Worm (Caenorhabditis elegans) whole organism, young adult: ENCODE data around the gene ceh-31.
A peak's percentile ranks its signal among the peaks of the same experiment; 100 is the strongest.

Source experiments
- B0336.3 ChIP-seq: fragments of 200-800 bp; sonication (Bioruptor generic); IDR thresholded peaks from 2 replicates; pipeline ENCODE4 v1.3.6; 2022; ENCODE audit warnings: missing genetic modification characterization, missing compliant biosample characterization
- K11D2.4 ChIP-seq: fragments of 200-800 bp; sonication (Bioruptor generic); IDR thresholded peaks from 2 replicates; pipeline ENCODE4 v1.3.6; 2022; ENCODE audit warnings: missing genetic modification reagents, missing genetic modification characterization, missing compliant biosample characterization
- Y53F4B.3 ChIP-seq: fragments of 200-800 bp; sonication (Bioruptor generic); IDR thresholded peaks from 2 replicates; pipeline ENCODE4 v1.3.6; 2022; ENCODE audit warnings: missing genetic modification reagents, missing genetic modification characterization, missing compliant biosample characterization
- Y53G8AR.9 ChIP-seq: fragments of 200-800 bp; sonication (Bioruptor generic); conservative IDR thresholded peaks from 2 replicates; pipeline ENCODE4 v1.3.6; 2022; ENCODE audit warnings: missing genetic modification reagents, missing genetic modification characterization, missing compliant biosample characterization
- Y56A3A.18 ChIP-seq: fragments of 200-800 bp; sonication (Bioruptor generic); IDR thresholded peaks from 2 replicates; pipeline ENCODE4 v1.3.6; 2022; ENCODE audit warnings: missing genetic modification reagents, missing genetic modification characterization, missing compliant biosample characterization
- Y79H2A.3 ChIP-seq: fragments of 200-800 bp; sonication (Bioruptor generic); conservative IDR thresholded peaks from 2 replicates; pipeline ENCODE4 v1.3.6; 2022; ENCODE audit warnings: missing genetic modification reagents, missing genetic modification characterization, missing compliant biosample characterization
- akir-1 ChIP-seq: fragments of 200-800 bp; sonication (Bioruptor generic); optimal IDR thresholded peaks from 2 replicates; lab custom pipeline; 2018; ENCODE audit warnings: mild to moderate bottlenecking, missing genetic modification characterization, moderate library complexity, missing compliant biosample characterization
- ama-1 ChIP-seq, 3 experiments: fragments of 150-350 bp in 1 of 3; sonication (generic microtip) in 2 of 3; optimal IDR thresholded peaks; 2 replicates each; lab custom pipeline; 2014 to 2018; ENCODE audit warnings: missing biosample characterization in 2 of 3, missing genetic modification characterization in 2 of 3, missing genetic modification reagents in 2 of 3
- atf-7 ChIP-seq: sonication (generic microtip); optimal IDR thresholded peaks from 2 replicates; lab custom pipeline; 2017; ENCODE audit warnings: mild to moderate bottlenecking, missing genetic modification characterization, missing compliant biosample characterization
- attf-5 ChIP-seq: fragments of 200-800 bp; sonication (Bioruptor generic); optimal IDR thresholded peaks from 2 replicates; lab custom pipeline; 2018; ENCODE audit warnings: mild to moderate bottlenecking, missing genetic modification characterization, missing compliant biosample characterization
- attf-6 ChIP-seq: fragments of 200-800 bp; sonication (Bioruptor generic); IDR thresholded peaks from 2 replicates; pipeline ENCODE4 v1.3.6; 2022; ENCODE audit warnings: missing genetic modification reagents, missing genetic modification characterization, missing compliant biosample characterization
- bed-1 ChIP-seq: fragments of 200-800 bp; sonication (Bioruptor generic); IDR thresholded peaks from 2 replicates; pipeline ENCODE4 v1.3.6; 2022; ENCODE audit warnings: missing genetic modification reagents, missing genetic modification characterization, missing compliant biosample characterization
- bed-2 ChIP-seq: fragments of 200-800 bp; sonication (Bioruptor generic); IDR thresholded peaks from 2 replicates; pipeline ENCODE4 v1.3.6; 2022; ENCODE audit warnings: missing genetic modification reagents, missing genetic modification characterization, missing compliant biosample characterization
- cebp-1 ChIP-seq, 2 experiments: fragments of 200-800 bp in 1 of 2; sonication (Bioruptor generic) in 1 of 2; sonication (generic microtip) in 1 of 2; IDR thresholded peaks in 1 of 2; optimal IDR thresholded peaks in 1 of 2; 2 replicates each; pipeline versions ENCODE4 v1.3.6 to Lab custom; 2017 to 2022; ENCODE audit warnings: missing compliant biosample characterization in 2 of 2, missing genetic modification characterization in 2 of 2, mild to moderate bottlenecking in 1 of 2, missing genetic modification reagents in 1 of 2, moderate library complexity in 1 of 2
- ceh-100 ChIP-seq: fragments of 200-800 bp; sonication (Bioruptor generic); IDR thresholded peaks from 2 replicates; pipeline ENCODE4 v1.3.6; 2022; ENCODE audit warnings: missing genetic modification reagents, missing genetic modification characterization, missing compliant biosample characterization
- ceh-79 ChIP-seq: sonication (generic microtip); optimal IDR thresholded peaks from 2 replicates; lab custom pipeline; 2017; ENCODE audit warnings: mild to moderate bottlenecking, missing genetic modification characterization, missing compliant biosample characterization
- dox-1 ChIP-seq: fragments of 200-800 bp; sonication (Bioruptor generic); IDR thresholded peaks from 2 replicates; pipeline ENCODE4 v1.3.6; 2022; ENCODE audit warnings: missing genetic modification reagents, missing genetic modification characterization, missing compliant biosample characterization
- efl-1 ChIP-seq: fragments of 150-350 bp; optimal IDR thresholded peaks from 2 replicates; lab custom pipeline; 2014; ENCODE audit warnings: missing biosample characterization, missing genetic modification reagents, missing genetic modification characterization
- egl-44 ChIP-seq: fragments of 200-800 bp; sonication (Bioruptor generic); IDR thresholded peaks from 2 replicates; pipeline ENCODE4 v1.3.6; 2022; ENCODE audit warnings: missing genetic modification reagents, missing genetic modification characterization, missing compliant biosample characterization
- egrh-3 ChIP-seq: fragments of 200-800 bp; sonication (Bioruptor generic); IDR thresholded peaks from 2 replicates; pipeline ENCODE4 v1.3.6; 2022; ENCODE audit warnings: missing genetic modification reagents, missing genetic modification characterization, missing compliant biosample characterization
- ekl-4 ChIP-seq: fragments of 200-800 bp; sonication (Bioruptor generic); IDR thresholded peaks from 2 replicates; pipeline ENCODE4 v1.3.6; 2022; ENCODE audit warnings: missing genetic modification reagents, missing genetic modification characterization, missing compliant biosample characterization
- fkh-3 ChIP-seq: sonication (generic microtip); optimal IDR thresholded peaks from 2 replicates; lab custom pipeline; 2016; ENCODE audit warnings: mild to moderate bottlenecking, missing genetic modification characterization, missing compliant biosample characterization
- hrde-1 ChIP-seq: sonication (generic microtip); optimal IDR thresholded peaks from 2 replicates; lab custom pipeline; 2016; ENCODE audit warnings: missing genetic modification characterization, mild to moderate bottlenecking, missing compliant biosample characterization, moderate library complexity, missing genotype, missing genetic modification reagents, borderline replicate concordance
- lag-1 ChIP-seq: fragments of 200-800 bp; sonication (Bioruptor generic); IDR thresholded peaks from 2 replicates; pipeline ENCODE4 v1.3.6; 2022; ENCODE audit warnings: missing genetic modification reagents, missing genetic modification characterization, missing compliant biosample characterization
- lin-26 ChIP-seq: fragments of 200-800 bp; sonication (Bioruptor generic); IDR thresholded peaks from 2 replicates; pipeline ENCODE4 v1.3.6; 2022; ENCODE audit warnings: missing genetic modification reagents, missing genetic modification characterization, missing compliant biosample characterization
- lin-40 ChIP-seq: sonication (generic microtip); optimal IDR thresholded peaks from 2 replicates; lab custom pipeline; 2016; ENCODE audit warnings: missing genetic modification characterization, mild to moderate bottlenecking, missing compliant biosample characterization, missing genotype, missing genetic modification reagents
- lir-1 ChIP-seq: fragments of 200-800 bp; sonication (Bioruptor generic); conservative IDR thresholded peaks from 2 replicates; pipeline ENCODE4 v1.3.6; 2022; ENCODE audit warnings: missing genetic modification reagents, missing genetic modification characterization, missing compliant biosample characterization
- lsl-1 ChIP-seq: fragments of 200-800 bp; sonication (Bioruptor generic); optimal IDR thresholded peaks from 2 replicates; lab custom pipeline; 2018; ENCODE audit warnings: mild to moderate bottlenecking, missing genetic modification characterization, moderate library complexity, missing compliant biosample characterization
- madf-3 ChIP-seq: fragments of 200-800 bp; sonication (Bioruptor generic); IDR thresholded peaks from 2 replicates; pipeline ENCODE4 v1.3.6; 2022; ENCODE audit warnings: missing genetic modification reagents, missing genetic modification characterization, missing compliant biosample characterization
- mcd-1 ChIP-seq: fragments of 200-800 bp; sonication (Bioruptor generic); IDR thresholded peaks from 2 replicates; pipeline ENCODE4 v1.3.6; 2022; ENCODE audit warnings: missing genetic modification reagents, missing genetic modification characterization, missing compliant biosample characterization
- mxl-1 ChIP-seq: sonication (generic microtip); optimal IDR thresholded peaks from 2 replicates; lab custom pipeline; 2016; ENCODE audit warnings: missing genetic modification characterization, missing compliant biosample characterization
- nhr-80 ChIP-seq: sonication (generic microtip); optimal IDR thresholded peaks from 2 replicates; lab custom pipeline; 2016; ENCODE audit warnings: missing genetic modification characterization, missing compliant biosample characterization
- pha-4 ChIP-seq: fragments of 150-350 bp; sonication (generic microtip); optimal IDR thresholded peaks from 2 replicates; lab custom pipeline; 2014; ENCODE audit warnings: missing biosample characterization, missing genetic modification reagents, missing genetic modification characterization
- rpc-1 ChIP-seq, 2 experiments: fragments of 150-350 bp in 1 of 2; sonication (generic microtip) in 1 of 2; optimal IDR thresholded peaks; 2 replicates each; lab custom pipeline; 2014 to 2018; ENCODE audit warnings: missing biosample characterization in 1 of 2, missing genetic modification characterization in 1 of 2, missing genetic modification reagents in 1 of 2, missing genotype in 1 of 2
- snpc-1.3 ChIP-seq: sonication (generic microtip); optimal IDR thresholded peaks from 2 replicates; lab custom pipeline; 2017; ENCODE audit warnings: missing genetic modification characterization, mild to moderate bottlenecking, missing compliant biosample characterization, antibody characterized with exemption, moderate library complexity, missing genotype, missing genetic modification reagents; ENCODE audit not compliant: insufficient read depth
- tbp1 ChIP-seq: fragments of 200-800 bp; sonication (Bioruptor generic); optimal IDR thresholded peaks from 2 replicates; lab custom pipeline; 2018; ENCODE audit warnings: mild to moderate bottlenecking, missing genetic modification characterization, missing compliant biosample characterization
- unc-62 ChIP-seq: fragments of 150-350 bp; optimal IDR thresholded peaks from 2 replicates; lab custom pipeline; 2014; ENCODE audit warnings: missing biosample characterization, missing genetic modification reagents, missing genetic modification characterization
- zfh-2 ChIP-seq: fragments of 200-800 bp; sonication (Bioruptor generic); conservative IDR thresholded peaks from 2 replicates; pipeline ENCODE4 v1.3.6; 2022; ENCODE audit warnings: missing genetic modification reagents, missing genetic modification characterization, missing compliant biosample characterization
- ztf-18 ChIP-seq: sonication (generic microtip); optimal IDR thresholded peaks from 2 replicates; lab custom pipeline; 2016; ENCODE audit warnings: missing genotype, mild to moderate bottlenecking, missing genetic modification characterization, missing compliant biosample characterization
- ztf-28 ChIP-seq: fragments of 200-800 bp; sonication (Bioruptor generic); IDR thresholded peaks from 2 replicates; pipeline ENCODE4 v1.3.6; 2022; ENCODE audit warnings: missing genetic modification reagents, missing genetic modification characterization, missing compliant biosample characterization

Gene ceh-31

DNA sequence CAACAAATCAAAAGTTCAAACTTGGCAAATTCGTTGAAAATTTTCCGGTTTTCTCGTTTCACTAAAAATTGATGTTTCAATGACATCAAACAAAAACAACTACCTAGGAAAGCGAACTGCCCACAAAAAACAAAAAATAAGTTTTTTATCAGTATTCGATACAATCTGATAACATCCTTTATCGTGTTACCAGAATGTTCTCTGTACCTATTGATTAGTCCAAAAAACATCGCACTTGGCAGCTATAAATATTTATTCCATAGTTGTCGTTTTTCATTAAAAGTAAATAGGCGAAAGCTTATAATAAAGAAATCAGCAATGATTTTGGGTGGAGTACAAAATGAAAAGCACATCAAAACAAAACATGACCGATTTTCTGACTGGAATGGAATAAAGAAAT is 47.0 kb upstream of the ceh-31 start (continued):
- TF ChIP-seq ceh-100 (GFP tag; lab: Robert Waterston, UW) (no peak), dox-1 (GFP tag; lab: Robert Waterston, UW) (no peak), nhr-80 (tag; lab: Kevin White, UChicago) (peak; percentile 48), ztf-28 (GFP tag; lab: Robert Waterston, UW) (no peak), bed-2 (GFP tag; lab: Robert Waterston, UW) (no peak), mxl-1 (no peak), akir-1 (no peak)
- TF ChIP-seq, all 124 proteins: peak for 9

DNA sequence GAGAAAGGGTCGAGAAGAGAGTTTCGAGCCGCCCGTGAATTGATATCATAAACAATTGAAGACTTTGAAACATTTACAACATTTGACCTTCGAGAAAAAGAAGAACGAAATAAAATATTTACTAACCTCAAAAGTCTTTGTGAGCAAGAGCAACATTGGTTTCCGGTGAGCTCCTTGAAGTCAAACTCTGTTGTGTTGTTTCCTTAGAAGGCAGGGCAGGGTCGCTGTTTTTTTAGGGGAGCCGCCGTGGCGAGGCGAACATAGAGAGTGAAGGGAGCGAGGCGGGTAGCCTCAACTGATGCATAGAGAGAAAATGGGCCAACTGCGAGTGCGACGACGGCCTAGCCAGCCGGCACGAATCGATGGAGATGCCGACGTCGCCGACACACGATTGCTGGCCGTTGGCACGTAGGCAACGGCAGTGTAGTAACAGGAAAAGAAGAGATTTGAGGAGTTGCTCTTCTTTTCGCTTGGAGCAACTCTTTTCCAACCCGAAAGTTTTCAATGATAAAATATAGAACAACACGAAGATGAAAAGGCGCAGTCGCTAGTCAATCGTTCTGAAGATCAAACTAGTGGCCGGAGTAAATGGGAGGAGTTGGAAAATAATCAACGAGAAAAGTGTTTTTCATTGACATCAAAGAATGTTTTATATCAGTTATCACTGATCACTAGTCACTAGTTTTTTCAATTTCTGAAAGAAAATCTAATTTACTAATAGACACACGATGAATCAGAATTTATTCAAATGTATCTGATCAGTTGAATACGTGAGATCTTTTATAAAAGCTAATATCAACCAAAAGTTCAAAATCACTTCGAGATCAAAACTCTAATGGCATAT is 46.0 kb upstream of the ceh-31 start, which contains the start of gene mai-1:
mai-1 (minus strand) TSS at position 557 of the 844 bp plus-strand sequence.
- TF ChIP-seq egl-44 (GFP tag; lab: Robert Waterston, UW) = 0 out of 2 replicates have a peak, but pooled peaks have one; percentile 37
- TF ChIP-seq mcd-1 (GFP tag; lab: Robert Waterston, UW) = peak; percentile 64
- 0 out of 2 replicates have a peak, but pooled peaks have one; percentile 30 for TF ChIP-seq B0336.3
- TF ChIP-seq egrh-3 (GFP tag; lab: Robert Waterston, UW) = peak; percentile 65
- TF ChIP-seq madf-3 (GFP tag; lab: Robert Waterston, UW) = 0 out of 2 replicates have a peak, but pooled peaks have one; percentile 35
- no peak for TF ChIP-seq lsl-1
- TF ChIP-seq ztf-18 (tag; lab: Kevin White, UChicago) = peak; percentile 28
- TF ChIP-seq K11D2.4 (GFP tag; lab: Robert Waterston, UW) = peak; percentile 36; the same call in 1 of the 2 replicates
- TF ChIP-seq lin-26 = peak; percentile 59
- no peak for TF ChIP-seq Y79H2A.3 (GFP tag; lab: Robert Waterston, UW)
- TF ChIP-seq attf-6 (GFP tag; lab: Robert Waterston, UW) = 0 out of 2 replicates have a peak, but pooled peaks have one; percentile 15
- no peak for TF ChIP-seq ceh-79 (tag; lab: Kevin White, UChicago)
- no peak for TF ChIP-seq lag-1
- peak; percentile 92 for TF ChIP-seq zfh-2 (GFP tag; lab: Robert Waterston, UW)
- TF ChIP-seq lin-40 (tag; lab: Kevin White, UChicago) = peak; percentile 39
- TF ChIP-seq ama-1 (optimal IDR thresholded peaks at IDR 0.05; lab: Kevin White, UChicago) = peak; percentile 61
- no peak for TF ChIP-seq ama-1 (GFP tag; optimal IDR thresholded peaks at IDR 0.05; lab: Kevin White, UChicago)
- no peak for TF ChIP-seq Y56A3A.18 (GFP tag; lab: Robert Waterston, UW)
- no peak for TF ChIP-seq cebp-1 (GFP tag; IDR thresholded peaks at IDR 0.05; lab: Robert Waterston, UW)
- TF ChIP-seq cebp-1 (tag; optimal IDR thresholded peaks at IDR 0.05; lab: Kevin White, UChicago) = peak; percentile 17

DNA sequence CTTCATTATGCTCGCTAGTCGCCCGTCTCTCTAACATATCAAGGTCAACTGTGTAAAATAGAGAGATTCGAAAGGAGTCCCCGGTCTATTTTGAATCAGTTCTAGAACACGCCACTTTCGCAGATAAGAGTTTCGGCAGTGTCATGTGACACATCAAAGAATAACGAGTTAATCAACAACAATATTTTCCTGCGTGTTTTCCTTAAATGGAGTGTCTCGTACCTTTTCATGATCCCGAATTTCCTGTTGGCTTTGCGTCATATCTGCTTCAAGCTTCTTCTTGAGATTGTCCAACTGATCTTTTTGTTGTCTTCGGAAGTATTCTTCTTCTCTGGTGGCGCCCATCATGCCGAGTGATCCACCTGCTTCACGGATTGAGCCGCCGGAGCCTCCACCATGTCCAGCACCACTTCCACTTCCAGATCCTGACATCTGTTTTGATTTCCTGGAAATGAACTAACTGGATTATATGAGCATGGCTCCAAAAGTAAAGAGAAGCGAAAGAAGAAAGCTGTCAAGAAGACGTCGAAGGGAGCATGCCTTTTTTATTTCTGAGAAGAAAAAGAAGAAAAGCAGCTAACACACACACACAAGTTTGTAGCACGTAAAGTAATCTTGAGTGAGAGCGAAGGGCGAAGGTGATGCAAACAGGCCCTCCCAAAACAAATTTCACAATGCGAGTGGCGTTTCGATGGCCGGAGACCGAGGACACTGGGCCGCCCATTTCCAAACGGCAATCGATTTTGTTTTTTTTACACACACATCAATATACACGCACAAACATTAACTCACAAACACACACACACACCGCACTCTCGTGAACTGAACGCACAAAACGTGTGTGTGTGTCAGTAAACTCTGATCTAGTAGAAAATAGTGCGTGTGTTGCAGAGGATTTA is 45.2 kb upstream of the ceh-31 start:
- TF ChIP-seq nhr-80 (tag; lab: Kevin White, UChicago) (peak; percentile 23), Y53G8AR.9 (GFP tag; lab: Robert Waterston, UW) (peak; percentile 58), bed-1 (GFP tag; lab: Robert Waterston, UW) (no peak), attf-5 (GFP tag; lab: Kevin White, UChicago) (no peak), akir-1 (no peak), egrh-3 (GFP tag; lab: Robert Waterston, UW) (no peak), ekl-4 (peak; percentile 6; the same call in 1 of the 2 replicates), unc-62 (GFP tag; lab: Kevin White, UChicago) (no peak), cebp-1 (GFP tag; IDR thresholded peaks at IDR 0.05; lab: Robert Waterston, UW) (peak; percentile 48; the same call in 1 of the 2 replicates), cebp-1 (tag; optimal IDR thresholded peaks at IDR 0.05; lab: Kevin White, UChicago) (peak; percentile 75), hrde-1 (tag; lab: Kevin White, UChicago) (no peak), tbp1 (GFP tag; lab: Kevin White, UChicago) (no peak), snpc-1.3 (tag; lab: Kevin White, UChicago) (no peak), Y53F4B.3 (GFP tag; lab: Robert Waterston, UW) (no peak), pha-4 (no peak), efl-1 (GFP tag; lab: Kevin White, UChicago) (no peak), atf-7 (tag; lab: Kevin White, UChicago) (peak; percentile 33), fkh-3 (tag; lab: Kevin White, UChicago) (no peak), lir-1 (GFP tag; lab: Robert Waterston, UW) (peak; percentile 26; the same call in 1 of the 2 replicates), rpc-1 (optimal IDR thresholded peaks at IDR 0.05; lab: Kevin White, UChicago) (no peak), rpc-1 (tag; optimal IDR thresholded peaks at IDR 0.05; lab: Kevin White, UChicago) (no peak)
